Fruit fly (Drosophila melanogaster): ENCODE measurements around the gene CG9119.

CG9119 gene

DNA sequence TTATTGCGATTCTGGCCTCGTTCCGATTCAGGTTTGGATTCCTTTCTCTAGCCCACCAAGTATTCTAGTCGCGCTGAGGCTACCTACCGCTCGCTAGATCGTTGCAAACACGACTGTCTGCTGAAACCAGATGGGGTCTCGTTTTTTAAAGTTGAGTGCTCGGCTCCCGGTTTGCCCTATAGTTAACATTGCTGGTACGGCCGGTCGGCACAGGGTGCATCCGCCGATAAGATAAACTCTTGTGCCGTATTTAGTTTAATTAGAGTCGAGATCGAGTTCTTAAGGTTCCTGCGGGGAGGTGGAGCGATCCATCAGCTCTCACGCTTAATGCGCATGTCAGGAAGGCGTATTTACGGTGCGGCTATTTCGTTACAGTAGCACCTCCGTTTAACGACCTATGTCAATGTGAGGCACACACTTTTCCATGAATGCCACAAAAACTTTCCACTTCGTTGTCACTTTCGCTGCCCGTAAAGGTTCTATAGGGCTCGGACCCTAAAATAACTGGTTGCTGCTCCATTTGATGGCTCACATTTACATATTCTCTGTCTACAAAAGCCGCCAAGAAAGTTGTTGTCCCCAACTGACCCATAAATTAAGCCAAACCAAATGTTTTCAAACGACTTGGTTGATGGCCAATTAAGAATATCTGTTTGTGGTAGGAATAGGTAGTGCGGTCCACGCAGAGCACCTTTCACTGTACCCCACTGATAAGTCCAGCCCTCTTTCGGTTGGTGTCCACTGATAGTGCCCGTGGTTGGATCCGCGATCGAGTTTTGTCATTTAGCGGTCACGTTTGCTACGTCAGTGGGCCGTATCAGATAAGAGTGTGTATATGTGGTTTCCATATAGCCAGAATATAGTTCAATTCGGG, at the start of gene CG9119 (continued):
- TF ChIP-seq Oaz (GFP tag; IDR thresholded peaks at IDR 0.05): no peak
- peak; percentile 58 for TF ChIP-seq CG12219 (GFP tag; optimal IDR thresholded peaks at IDR 0.05)
- TF ChIP-seq zf30C (GFP tag; optimal IDR thresholded peaks at IDR 0.05): no peak
- peak; percentile 35 for TF ChIP-seq ems (GFP tag; optimal IDR thresholded peaks at IDR 0.05)
- TF ChIP-seq CG11504 (tag; optimal IDR thresholded peaks at IDR 0.05): peak; percentile 75
- no peak for TF ChIP-seq kay (GFP tag; optimal IDR thresholded peaks at IDR 0.05)
- peak; percentile 71 for TF ChIP-seq tio (GFP tag; optimal IDR thresholded peaks at IDR 0.05)
- TF ChIP-seq CG11398 (GFP tag; optimal IDR thresholded peaks at IDR 0.05): no peak
- peak; percentile 67 for TF ChIP-seq pb (GFP tag; optimal IDR thresholded peaks at IDR 0.05)
- TF ChIP-seq bab2 (GFP tag; optimal IDR thresholded peaks at IDR 0.05): peak; percentile 37
- TF ChIP-seq NFAT (GFP tag; IDR thresholded peaks at IDR 0.05): no peak
- TF ChIP-seq CG18764 (GFP tag; optimal IDR thresholded peaks at IDR 0.05): no peak
- TF ChIP-seq CG6683 (GFP tag; optimal IDR thresholded peaks at IDR 0.05): peak; percentile 54
- peak; percentile 23 for TF ChIP-seq da (GFP tag; optimal IDR thresholded peaks at IDR 0.05)
- TF ChIP-seq gfzf (GFP tag; optimal IDR thresholded peaks at IDR 0.05): no peak
- peak; percentile 55; the same call in 1 of the 3 replicates for TF ChIP-seq Dbx (GFP tag; IDR thresholded peaks at IDR 0.05)
- no peak for TF ChIP-seq corto (GFP tag; optimal IDR thresholded peaks at IDR 0.05)
- peak; percentile 42 for TF ChIP-seq az2 (GFP tag; optimal IDR thresholded peaks at IDR 0.05)
- peak; percentile 61 for TF ChIP-seq Hsf (GFP tag; optimal IDR thresholded peaks at IDR 0.05)
- TF ChIP-seq fd102C (GFP tag; optimal IDR thresholded peaks at IDR 0.05): no peak
- TF ChIP-seq Stat92E (GFP tag; optimal IDR thresholded peaks at IDR 0.05): no peak
- TF ChIP-seq stwl (tag; optimal IDR thresholded peaks at IDR 0.05): no peak
- TF ChIP-seq CG17568 (GFP tag; optimal IDR thresholded peaks at IDR 0.05): no peak
- no peak for TF ChIP-seq yki (optimal IDR thresholded peaks at IDR 0.05)
- TF ChIP-seq amos (GFP tag; IDR thresholded peaks at IDR 0.05; ENCODE audit: partially characterized antibody): no peak
- TF ChIP-seq z (GFP tag; IDR thresholded peaks at IDR 0.05): no peak
- TF ChIP-seq crp (GFP tag; optimal IDR thresholded peaks at IDR 0.05): no peak
- peak; percentile 26 for TF ChIP-seq CG10654 (GFP tag; optimal IDR thresholded peaks at IDR 0.05)
- TF ChIP-seq CG17186 (GFP tag; optimal IDR thresholded peaks at IDR 0.05): no peak
- peak; percentile 60 for TF ChIP-seq phol (tag; optimal IDR thresholded peaks at IDR 0.05)
- peak; percentile 59 for TF ChIP-seq tgo (GFP tag; IDR thresholded peaks at IDR 0.05)
- TF ChIP-seq CG16815 (GFP tag; optimal IDR thresholded peaks at IDR 0.05): peak; percentile 52
- peak; percentile 54 for TF ChIP-seq Atf-2 (GFP tag; optimal IDR thresholded peaks at IDR 0.05)
- peak; percentile 68 for TF ChIP-seq CG8924 (tag; optimal IDR thresholded peaks at IDR 0.05)
- peak; percentile 44 for TF ChIP-seq CG9817 (tag; optimal IDR thresholded peaks at IDR 0.05)
- TF ChIP-seq lab (GFP tag; optimal IDR thresholded peaks at IDR 0.05): peak; percentile 70
- TF ChIP-seq gce (GFP tag; IDR thresholded peaks at IDR 0.05): no peak
- TF ChIP-seq E2f2 (GFP tag; IDR thresholded peaks at IDR 0.05): peak; percentile 29; the same call in 1 of the 2 replicates
- no peak for TF ChIP-seq CG9797 (GFP tag; optimal IDR thresholded peaks at IDR 0.05)
- no peak for TF ChIP-seq gcm2 (GFP tag; optimal IDR thresholded peaks at IDR 0.05)
- TF ChIP-seq CG4328 (GFP tag; optimal IDR thresholded peaks at IDR 0.05): peak; percentile 52
- TF ChIP-seq ase (GFP tag; IDR thresholded peaks at IDR 0.05): 0 out of 3 replicates have a peak, but pooled peaks have one; percentile 11
- TF ChIP-seq Antp (GFP tag; optimal IDR thresholded peaks at IDR 0.05): peak; percentile 71
- TF ChIP-seq zen2 (GFP tag; IDR thresholded peaks at IDR 0.05; ENCODE audit: partially characterized antibody): no peak
- TF ChIP-seq nerfin-1 (tag; optimal IDR thresholded peaks at IDR 0.05): peak; percentile 59
- TF ChIP-seq CG4404 (GFP tag; IDR thresholded peaks at IDR 0.05): peak; percentile 63
- no peak for TF ChIP-seq tll (GFP tag; optimal IDR thresholded peaks at IDR 0.05)
- TF ChIP-seq Bdp1 (GFP tag; optimal IDR thresholded peaks at IDR 0.05): peak; percentile 15
